Worm (Caenorhabditis elegans) whole organism, L3 larva: ENCODE measurements around the gene ptc-3.

Source experiments
- ama-1 ChIP-seq: fragments of 150-350 bp; optimal IDR thresholded peaks from 2 replicates; lab custom pipeline; 2018
- fos-1 ChIP-seq: fragments of 150-350 bp; optimal IDR thresholded peaks from 2 replicates; lab custom pipeline; 2014; ENCODE audit warnings: missing biosample characterization, missing genetic modification characterization
- lin-15B ChIP-seq: fragments of 150-350 bp; optimal IDR thresholded peaks from 2 replicates; lab custom pipeline; 2014; ENCODE audit warnings: missing biosample characterization, missing genetic modification characterization
- lsy-12 ChIP-seq: sonication (generic microtip); optimal IDR thresholded peaks from 2 replicates; lab custom pipeline; 2016; ENCODE audit warnings: mild to moderate bottlenecking, missing genetic modification characterization, missing compliant biosample characterization
- mdl-1 ChIP-seq: fragments of 150-350 bp; optimal IDR thresholded peaks from 2 replicates; lab custom pipeline; 2014; ENCODE audit warnings: missing biosample characterization, missing genetic modification characterization
- nhr-11 ChIP-seq: fragments of 150-350 bp; optimal IDR thresholded peaks from 2 replicates; lab custom pipeline; 2014; ENCODE audit warnings: missing biosample characterization, missing genetic modification characterization
- nhr-12 ChIP-seq: fragments of 150-350 bp; optimal IDR thresholded peaks from 2 replicates; lab custom pipeline; 2014; ENCODE audit warnings: missing biosample characterization, missing genetic modification characterization
- nhr-237 ChIP-seq: fragments of 150-350 bp; optimal IDR thresholded peaks from 2 replicates; lab custom pipeline; 2014; ENCODE audit warnings: missing biosample characterization, missing genetic modification characterization
- sea-2 ChIP-seq: fragments of 150-350 bp; sonication (generic microtip); optimal IDR thresholded peaks from 4 replicates; lab custom pipeline; 2014; ENCODE audit warnings: missing biosample characterization, missing genetic modification reagents, missing genetic modification characterization
- snpc-4 ChIP-seq: fragments of 150-350 bp; optimal IDR thresholded peaks from 2 replicates; lab custom pipeline; 2014; ENCODE audit warnings: missing biosample characterization, missing genetic modification characterization
- tbx-2 ChIP-seq: sonication (generic microtip); optimal IDR thresholded peaks from 2 replicates; lab custom pipeline; 2016; ENCODE audit warnings: mild to moderate bottlenecking, missing genetic modification characterization, missing compliant biosample characterization
- unc-39 ChIP-seq: sonication (generic microtip); optimal IDR thresholded peaks from 4 replicates; lab custom pipeline; 2017; ENCODE audit warnings: missing biosample characterization, missing genetic modification characterization

ce11 chrII:2857559-2857958 is 5.2 kb upstream of the ptc-3 start:
- no peak for TF ChIP-seq nhr-12 (tag; lab: Kevin White, UChicago)
- no peak for TF ChIP-seq mdl-1 (tag; lab: Kevin White, UChicago)
- no peak for TF ChIP-seq unc-39
- TF ChIP-seq lin-15B (tag; lab: Kevin White, UChicago) = no peak
- TF ChIP-seq nhr-11 (tag; lab: Kevin White, UChicago) = no peak
- no peak for TF ChIP-seq lsy-12 (tag; lab: Kevin White, UChicago)
- TF ChIP-seq snpc-4 (tag; lab: Kevin White, UChicago) = no peak
- no peak for TF ChIP-seq tbx-2 (tag; lab: Kevin White, UChicago)
- no peak for TF ChIP-seq sea-2 (GFP tag; lab: Kevin White, UChicago)
- TF ChIP-seq nhr-237 (tag; lab: Kevin White, UChicago) = no peak
- no peak for TF ChIP-seq ama-1
- TF ChIP-seq fos-1 (tag; lab: Kevin White, UChicago) = no peak
